Fruit fly (Drosophila melanogaster): Measurements from ENCODE around the gene Vav.

The Vav gene

dm6 chrX:19250151-19250550 lies 11.5 kb upstream of the Vav start:
- no peak for TF ChIP-seq CG1620 (GFP tag; optimal IDR thresholded peaks at IDR 0.05)
- no peak for TF ChIP-seq Mnt (GFP tag; optimal IDR thresholded peaks at IDR 0.05)
- no peak for TF ChIP-seq CG7045 (GFP tag; optimal IDR thresholded peaks at IDR 0.05)
- no peak for TF ChIP-seq tj (GFP tag; optimal IDR thresholded peaks at IDR 0.05)
- no peak for TF ChIP-seq CG14711 (tag; optimal IDR thresholded peaks at IDR 0.05)
- TF ChIP-seq toe (GFP tag; optimal IDR thresholded peaks at IDR 0.05): no peak
- TF ChIP-seq Clk (GFP tag; optimal IDR thresholded peaks at IDR 0.05): no peak
- no peak for TF ChIP-seq bab1 (GFP tag; optimal IDR thresholded peaks at IDR 0.05)
- TF ChIP-seq CG11617 (GFP tag; optimal IDR thresholded peaks at IDR 0.05): no peak
- no peak for TF ChIP-seq kay (GFP tag; ENCODE audit: borderline replicate concordance)
- TF ChIP-seq CG12768 (GFP tag; optimal IDR thresholded peaks at IDR 0.05): no peak
- TF ChIP-seq pad (GFP tag; optimal IDR thresholded peaks at IDR 0.05): no peak

- TF ChIP-seq pad (GFP tag; optimal IDR thresholded peaks at IDR 0.05): peak; percentile 91
- peak; percentile 35 for TF ChIP-seq cic (GFP tag; optimal IDR thresholded peaks at IDR 0.05)
- peak; percentile 29 for TF ChIP-seq tj (GFP tag; optimal IDR thresholded peaks at IDR 0.05)
- peak; percentile 99 for TF ChIP-seq ovo (GFP tag; optimal IDR thresholded peaks at IDR 0.05)
- TF ChIP-seq CG14711 (tag; optimal IDR thresholded peaks at IDR 0.05): no peak
- no peak for TF ChIP-seq CG5204 (GFP tag; optimal IDR thresholded peaks at IDR 0.05)
- TF ChIP-seq Mnt (GFP tag; optimal IDR thresholded peaks at IDR 0.05): peak; percentile 29
- peak; percentile 28 to 61 for TF ChIP-seq cnc (optimal IDR thresholded peaks at IDR 0.05)
These were observed 1.6 kb upstream of the Vav start for dm6 chrX:19259802-19260695.

- TF ChIP-seq ovo (GFP tag; optimal IDR thresholded peaks at IDR 0.05) (peak; percentile 48), CG12768 (GFP tag; optimal IDR thresholded peaks at IDR 0.05) (no peak), Mnt (GFP tag; optimal IDR thresholded peaks at IDR 0.05) (peak; percentile 30), tj (GFP tag; optimal IDR thresholded peaks at IDR 0.05) (peak; percentile 46), CG5204 (GFP tag; optimal IDR thresholded peaks at IDR 0.05) (no peak), Crg-1 (GFP tag; optimal IDR thresholded peaks at IDR 0.05) (no peak), CG33017 (tag; optimal IDR thresholded peaks at IDR 0.05) (no peak)
These were observed 977 bp upstream of the Vav start for dm6 chrX:19260696-19260989.

dm6 chrX:19261071-19261470 lies 549 bp upstream of the Vav start, which contains the start of gene rictor:
rictor (minus strand) TSS chrX:19261240.
- TF ChIP-seq pad (GFP tag; optimal IDR thresholded peaks at IDR 0.05): no peak
- no peak for TF ChIP-seq CG12768 (GFP tag; optimal IDR thresholded peaks at IDR 0.05)
- no peak for TF ChIP-seq CG5204 (GFP tag; optimal IDR thresholded peaks at IDR 0.05)
- no peak for TF ChIP-seq kay (GFP tag; ENCODE audit: borderline replicate concordance)
- no peak for TF ChIP-seq Hr96 (GFP tag; optimal IDR thresholded peaks at IDR 0.05)
- TF ChIP-seq toe (GFP tag; optimal IDR thresholded peaks at IDR 0.05): no peak
- TF ChIP-seq Clk (GFP tag; optimal IDR thresholded peaks at IDR 0.05): no peak
- TF ChIP-seq bab1 (GFP tag; optimal IDR thresholded peaks at IDR 0.05): no peak
- no peak for TF ChIP-seq ovo (GFP tag; optimal IDR thresholded peaks at IDR 0.05)
- no peak for TF ChIP-seq CG14711 (tag; optimal IDR thresholded peaks at IDR 0.05)
- TF ChIP-seq CG7101 (tag; optimal IDR thresholded peaks at IDR 0.05): no peak
- TF ChIP-seq Crg-1 (GFP tag; optimal IDR thresholded peaks at IDR 0.05): no peak
- TF ChIP-seq tj (GFP tag; optimal IDR thresholded peaks at IDR 0.05): no peak
- no peak for TF ChIP-seq CG7045 (GFP tag; optimal IDR thresholded peaks at IDR 0.05)
- TF ChIP-seq cnc (optimal IDR thresholded peaks at IDR 0.05): no peak
- no peak for TF ChIP-seq Mnt (GFP tag; optimal IDR thresholded peaks at IDR 0.05)
- TF ChIP-seq CG1620 (GFP tag; optimal IDR thresholded peaks at IDR 0.05): no peak
- no peak for TF ChIP-seq CG11617 (GFP tag; optimal IDR thresholded peaks at IDR 0.05)
- TF ChIP-seq CG33017 (tag; optimal IDR thresholded peaks at IDR 0.05): no peak

dm6 chrX:19262553-19262952 lies 933 bp downstream of the Vav start:
- TF ChIP-seq Mnt (GFP tag; optimal IDR thresholded peaks at IDR 0.05): no peak
- peak; percentile 41 for TF ChIP-seq bab1 (GFP tag; optimal IDR thresholded peaks at IDR 0.05)
- TF ChIP-seq CG14711 (tag; optimal IDR thresholded peaks at IDR 0.05): no peak
- peak; percentile 15 for TF ChIP-seq CG7101 (tag; optimal IDR thresholded peaks at IDR 0.05)
- no peak for TF ChIP-seq CG1620 (GFP tag; optimal IDR thresholded peaks at IDR 0.05)
- no peak for TF ChIP-seq pad (GFP tag; optimal IDR thresholded peaks at IDR 0.05)
- TF ChIP-seq Hr96 (GFP tag; optimal IDR thresholded peaks at IDR 0.05): no peak
- TF ChIP-seq kay (GFP tag; ENCODE audit: borderline replicate concordance): no peak
- no peak for TF ChIP-seq toe (GFP tag; optimal IDR thresholded peaks at IDR 0.05)
- TF ChIP-seq CG12768 (GFP tag; optimal IDR thresholded peaks at IDR 0.05): no peak
- TF ChIP-seq CG5204 (GFP tag; optimal IDR thresholded peaks at IDR 0.05): no peak
- no peak for TF ChIP-seq CG11617 (GFP tag; optimal IDR thresholded peaks at IDR 0.05)
- TF ChIP-seq Clk (GFP tag; optimal IDR thresholded peaks at IDR 0.05): no peak
- TF ChIP-seq cic (GFP tag; optimal IDR thresholded peaks at IDR 0.05): no peak
- no peak for TF ChIP-seq tj (GFP tag; optimal IDR thresholded peaks at IDR 0.05)
- no peak for TF ChIP-seq Crg-1 (GFP tag; optimal IDR thresholded peaks at IDR 0.05)

- TF ChIP-seq tj (GFP tag; optimal IDR thresholded peaks at IDR 0.05): no peak
- no peak for TF ChIP-seq CG11617 (GFP tag; optimal IDR thresholded peaks at IDR 0.05)
- TF ChIP-seq bab1 (GFP tag; optimal IDR thresholded peaks at IDR 0.05): no peak
- TF ChIP-seq Mnt (GFP tag; optimal IDR thresholded peaks at IDR 0.05): no peak
- TF ChIP-seq toe (GFP tag; optimal IDR thresholded peaks at IDR 0.05): no peak
- no peak for TF ChIP-seq Clk (GFP tag; optimal IDR thresholded peaks at IDR 0.05)
- no peak for TF ChIP-seq ovo (GFP tag; optimal IDR thresholded peaks at IDR 0.05)
- TF ChIP-seq CG14711 (tag; optimal IDR thresholded peaks at IDR 0.05): no peak
- no peak for TF ChIP-seq Crg-1 (GFP tag; optimal IDR thresholded peaks at IDR 0.05)
- no peak for TF ChIP-seq Hr96 (GFP tag; optimal IDR thresholded peaks at IDR 0.05)
- TF ChIP-seq CG5204 (GFP tag; optimal IDR thresholded peaks at IDR 0.05): no peak
- no peak for TF ChIP-seq CG1620 (GFP tag; optimal IDR thresholded peaks at IDR 0.05)
These were observed 2.8 kb downstream of the Vav start for dm6 chrX:19264396-19264795.

Data from whole organism, adult.